Fruit fly (Drosophila melanogaster): ENCODE data around the gene CG7299.
A peak's percentile ranks its signal among the peaks of the same experiment; 100 is the strongest.

Gene CG7299

dm6 chr2L:10661490-10662240 lies 22.5 kb downstream of the CG7299 start, which contains the start of gene CG31871 (continued):
- TF ChIP-seq Asciz (GFP tag; optimal IDR thresholded peaks at IDR 0.05) (peak; percentile 77), otp (GFP tag; IDR thresholded peaks at IDR 0.05) (no peak), CG32772 (GFP tag; IDR thresholded peaks at IDR 0.05) (peak; percentile 76), jigr1 (GFP tag; IDR thresholded peaks at IDR 0.05) (no peak), ERR (GFP tag; optimal IDR thresholded peaks at IDR 0.05) (no peak), CG15073 (GFP tag; optimal IDR thresholded peaks at IDR 0.05) (no peak), kah (GFP tag; optimal IDR thresholded peaks at IDR 0.05) (peak; percentile 9), CG8478 (optimal IDR thresholded peaks at IDR 0.05) (no peak), CG3726 (GFP tag; IDR thresholded peaks at IDR 0.05) (no peak), CG1792 (GFP tag; optimal IDR thresholded peaks at IDR 0.05) (no peak), CG18262 (tag; optimal IDR thresholded peaks at IDR 0.05) (peak; percentile 86), sd (tag; optimal IDR thresholded peaks at IDR 0.05) (peak; percentile 91), pita (GFP tag; optimal IDR thresholded peaks at IDR 0.05) (no peak), dati (GFP tag; IDR thresholded peaks at IDR 0.05) (no peak), Bgb (GFP tag; IDR thresholded peaks at IDR 0.05; ENCODE audit: partially characterized antibody) (no peak), HLH54F (GFP tag; optimal IDR thresholded peaks at IDR 0.05) (no peak), pb (GFP tag; optimal IDR thresholded peaks at IDR 0.05) (no peak), ewg (GFP tag; optimal IDR thresholded peaks at IDR 0.05) (peak; percentile 48), CG10147 (GFP tag; optimal IDR thresholded peaks at IDR 0.05) (peak; percentile 68), Poxn (GFP tag; IDR thresholded peaks at IDR 0.05) (no peak), phol (tag; optimal IDR thresholded peaks at IDR 0.05) (peak; percentile 88), CG8089 (GFP tag; optimal IDR thresholded peaks at IDR 0.05) (no peak), Rx (GFP tag; IDR thresholded peaks at IDR 0.05) (no peak), ash1 (GFP tag; optimal IDR thresholded peaks at IDR 0.05) (no peak), HmgZ (tag; optimal IDR thresholded peaks at IDR 0.05) (peak; percentile 43), bsh (GFP tag; optimal IDR thresholded peaks at IDR 0.05) (peak in 1 of 2 experiments; percentile 81), Sox100B (GFP tag; optimal IDR thresholded peaks at IDR 0.05) (peak; percentile 84), ssp (GFP tag; IDR thresholded peaks at IDR 0.05) (peak; percentile 61), corto (GFP tag; optimal IDR thresholded peaks at IDR 0.05) (no peak), Hr3 (GFP tag; optimal IDR thresholded peaks at IDR 0.05) (peak; percentile 56), CG32767 (GFP tag; IDR thresholded peaks at IDR 0.05) (peak; percentile 58; the same call in 1 of the 2 replicates), pfk (GFP tag; optimal IDR thresholded peaks at IDR 0.05) (no peak), exex (tag; optimal IDR thresholded peaks at IDR 0.05) (peak; percentile 8), prd (optimal IDR thresholded peaks at IDR 0.05) (no peak), prd (GFP tag; IDR thresholded peaks at IDR 0.05) (peak; percentile 67), CG14014 (GFP tag; IDR thresholded peaks at IDR 0.05) (peak; percentile 61), NFAT (GFP tag; IDR thresholded peaks at IDR 0.05) (no peak), nerfin-1 (tag; optimal IDR thresholded peaks at IDR 0.05) (no peak), Ptx1 (GFP tag; IDR thresholded peaks at IDR 0.05) (peak; percentile 75), Dfd (GFP tag; optimal IDR thresholded peaks at IDR 0.05) (no peak), gro (GFP tag; optimal IDR thresholded peaks at IDR 0.05) (no peak), CG2875 (GFP tag; optimal IDR thresholded peaks at IDR 0.05) (peak; percentile 52), CG10959 (GFP tag; IDR thresholded peaks at IDR 0.05) (no peak), CG17361 (GFP tag; IDR thresholded peaks at IDR 0.05) (peak; percentile 87), B-H1 (GFP tag; IDR thresholded peaks at IDR 0.05) (peak; percentile 46; the same call in 2 of the 3 replicates), Doc2 (GFP tag; IDR thresholded peaks at IDR 0.05) (no peak), slbo (GFP tag; IDR thresholded peaks at IDR 0.05) (peak; percentile 64), CG17802 (tag; optimal IDR thresholded peaks at IDR 0.05) (no peak), zen2 (GFP tag; IDR thresholded peaks at IDR 0.05; ENCODE audit: partially characterized antibody) (no peak), cg (GFP tag; optimal IDR thresholded peaks at IDR 0.05) (no peak), dan (GFP tag; IDR thresholded peaks at IDR 0.05) (no peak)

Measured in whole organism, embryonic.